Worm (Caenorhabditis elegans) whole organism, L4 larva: Measurements from ENCODE around the gene Y67D2.5.

Experiments used
- D1046.2 ChIP-seq: fragments of 200-800 bp; sonication (Bioruptor generic); IDR thresholded peaks from 2 replicates; pipeline ENCODE4 v1.3.6; 2022; ENCODE audit warnings: missing genetic modification characterization, missing compliant biosample characterization
- F26F4.8 ChIP-seq: fragments of 200-800 bp; sonication (Bioruptor generic); conservative IDR thresholded peaks from 2 replicates; pipeline ENCODE4 v1.3.6; 2022; ENCODE audit warnings: missing genetic modification characterization, missing compliant biosample characterization
- F37D6.2 ChIP-seq: sonication (generic microtip); optimal IDR thresholded peaks from 2 replicates; lab custom pipeline; 2016; ENCODE audit warnings: mild to moderate bottlenecking, missing genetic modification characterization, missing compliant biosample characterization
- R02D3.7 ChIP-seq: fragments of 150-350 bp; sonication (generic microtip); optimal IDR thresholded peaks from 3 replicates; lab custom pipeline; 2014; ENCODE audit warnings: missing biosample characterization, missing genetic modification characterization
- T20F7.1 ChIP-seq: fragments of 200-800 bp; sonication (Bioruptor generic); optimal IDR thresholded peaks from 2 replicates; lab custom pipeline; 2018; ENCODE audit warnings: mild to moderate bottlenecking, missing genetic modification characterization, missing compliant biosample characterization
- Y105C5A.15 ChIP-seq: fragments of 200-800 bp; sonication (Bioruptor generic); IDR thresholded peaks from 2 replicates; pipeline ENCODE4 v1.3.6; 2022; ENCODE audit warnings: missing genetic modification characterization, missing compliant biosample characterization
- ZK546.5 ChIP-seq, 2 experiments: sonication (generic microtip); optimal IDR thresholded peaks; 2 replicates each; lab custom pipeline; 2017; ENCODE audit warnings: missing biosample characterization in 2 of 2, missing genetic modification characterization in 2 of 2
- aha-1 ChIP-seq: fragments of 150-350 bp; peaks from one replicate; lab custom pipeline; 2014; ENCODE audit warnings: missing biosample characterization, missing genetic modification characterization
- aly-2 ChIP-seq: sonication (generic microtip); optimal IDR thresholded peaks from 2 replicates; lab custom pipeline; 2018; ENCODE audit warnings: missing biosample characterization, missing genetic modification characterization
- arid-1 ChIP-seq: fragments of 200-800 bp; sonication (Bioruptor generic); conservative IDR thresholded peaks from 2 replicates; pipeline ENCODE4 v1.3.6; 2022; ENCODE audit warnings: missing genetic modification reagents, missing genetic modification characterization, missing compliant biosample characterization
- attf-4 ChIP-seq: sonication (generic microtip); optimal IDR thresholded peaks from 3 replicates; lab custom pipeline; 2017; ENCODE audit warnings: missing biosample characterization, missing genetic modification characterization
- ceh-20 ChIP-seq: fragments of 200-800 bp; sonication (Bioruptor generic); IDR thresholded peaks from 2 replicates; pipeline ENCODE4 v1.3.6; 2022; ENCODE audit warnings: missing genetic modification reagents, missing genetic modification characterization, missing compliant biosample characterization
- ctbp-1 ChIP-seq: fragments of 200-800 bp; sonication (Bioruptor generic); IDR thresholded peaks from 2 replicates; pipeline ENCODE4 v1.3.6; 2022; ENCODE audit warnings: missing genetic modification reagents, missing genetic modification characterization, missing compliant biosample characterization
- daf-12 ChIP-seq: fragments of 150-350 bp; optimal IDR thresholded peaks from 2 replicates; lab custom pipeline; 2014; ENCODE audit warnings: missing biosample characterization, missing genetic modification reagents, missing genetic modification characterization
- daf-19 ChIP-seq: fragments of 200-800 bp; sonication (Bioruptor generic); conservative IDR thresholded peaks from 2 replicates; pipeline ENCODE4 v1.3.6; 2022; ENCODE audit warnings: missing genetic modification characterization, missing compliant biosample characterization
- duxl-1 ChIP-seq: sonication (generic microtip); optimal IDR thresholded peaks from 2 replicates; lab custom pipeline; 2016; ENCODE audit warnings: mild to moderate bottlenecking, missing genetic modification characterization, moderate library complexity, missing compliant biosample characterization; ENCODE audit not compliant: poor library complexity
- dve-1 ChIP-seq: sonication (generic microtip); optimal IDR thresholded peaks from 2 replicates; lab custom pipeline; 2017; ENCODE audit warnings: antibody characterized with exemption, mild to moderate bottlenecking, missing genetic modification characterization, missing compliant biosample characterization; ENCODE audit not compliant: insufficient read depth
- egl-27 ChIP-seq: sonication (generic microtip); optimal IDR thresholded peaks from 3 replicates; lab custom pipeline; 2017; ENCODE audit warnings: missing biosample characterization, missing genetic modification reagents, missing genetic modification characterization
- fkh-10 ChIP-seq: fragments of 150-350 bp; optimal IDR thresholded peaks from 2 replicates; lab custom pipeline; 2014; ENCODE audit warnings: missing biosample characterization, missing genetic modification reagents, missing genetic modification characterization
- fos-1 ChIP-seq: fragments of 150-350 bp; optimal IDR thresholded peaks from 2 replicates; lab custom pipeline; 2014; ENCODE audit warnings: missing biosample characterization, missing genetic modification characterization
- gei-8 ChIP-seq: fragments of 200-800 bp; sonication (Bioruptor generic); optimal IDR thresholded peaks from 2 replicates; lab custom pipeline; 2018; ENCODE audit warnings: mild to moderate bottlenecking, missing genetic modification characterization, missing compliant biosample characterization
- hlh-11 ChIP-seq: fragments of 200-800 bp; sonication (Bioruptor generic); optimal IDR thresholded peaks from 2 replicates; lab custom pipeline; 2018; ENCODE audit warnings: mild to moderate bottlenecking, missing genetic modification characterization, missing compliant biosample characterization
- hlh-30 ChIP-seq: sonication (generic microtip); optimal IDR thresholded peaks from 2 replicates; lab custom pipeline; 2017; ENCODE audit warnings: antibody characterized with exemption, mild to moderate bottlenecking, missing genetic modification characterization, missing compliant biosample characterization; ENCODE audit not compliant: insufficient read depth
- hmg-1.1 ChIP-seq: fragments of 200-800 bp; sonication (Bioruptor generic); IDR thresholded peaks from 2 replicates; pipeline ENCODE4 v1.3.6; 2022; ENCODE audit warnings: missing genetic modification reagents, missing genetic modification characterization, missing compliant biosample characterization
- jun-1 ChIP-seq: fragments of 150-350 bp; optimal IDR thresholded peaks from 2 replicates; lab custom pipeline; 2014; ENCODE audit warnings: missing biosample characterization, missing genetic modification reagents, missing genetic modification characterization
- lin-1 ChIP-seq: fragments of 200-800 bp; sonication (Bioruptor generic); IDR thresholded peaks from 2 replicates; pipeline ENCODE4 v1.3.6; 2022; ENCODE audit warnings: missing genetic modification reagents, missing genetic modification characterization, missing compliant biosample characterization
- lin-13 ChIP-seq: fragments of 150-350 bp; optimal IDR thresholded peaks from 2 replicates; lab custom pipeline; 2014; ENCODE audit warnings: missing biosample characterization, missing genetic modification reagents, missing genetic modification characterization
- lin-39 ChIP-seq: fragments of 150-350 bp; optimal IDR thresholded peaks from 2 replicates; lab custom pipeline; 2014; ENCODE audit warnings: missing biosample characterization, missing genetic modification reagents, missing genetic modification characterization
- lir-3 ChIP-seq: sonication (generic microtip); optimal IDR thresholded peaks from 2 replicates; lab custom pipeline; 2016; ENCODE audit warnings: mild to moderate bottlenecking, missing genetic modification characterization, missing compliant biosample characterization
- mep-1 ChIP-seq: fragments of 150-350 bp; sonication (generic microtip); optimal IDR thresholded peaks from 3 replicates; lab custom pipeline; 2014; ENCODE audit warnings: missing biosample characterization, missing genetic modification characterization
- mxl-3 ChIP-seq: fragments of 200-800 bp; sonication (Bioruptor generic); optimal IDR thresholded peaks from 2 replicates; lab custom pipeline; 2018; ENCODE audit warnings: mild to moderate bottlenecking, missing genetic modification characterization, missing compliant biosample characterization
- nhr-11 ChIP-seq: fragments of 150-350 bp; optimal IDR thresholded peaks from 2 replicates; lab custom pipeline; 2014; ENCODE audit warnings: missing biosample characterization, missing genetic modification characterization
- nhr-28 ChIP-seq: fragments of 150-350 bp; optimal IDR thresholded peaks from 2 replicates; lab custom pipeline; 2014; ENCODE audit warnings: missing biosample characterization, missing genetic modification characterization
- nhr-6 ChIP-seq: fragments of 150-350 bp; optimal IDR thresholded peaks from 2 replicates; lab custom pipeline; 2014; ENCODE audit warnings: missing biosample characterization, missing genetic modification characterization
- nhr-76 ChIP-seq: fragments of 150-350 bp; optimal IDR thresholded peaks from 2 replicates; lab custom pipeline; 2014; ENCODE audit warnings: missing biosample characterization, missing genetic modification characterization
- php-3 ChIP-seq: fragments of 200-800 bp; sonication (Bioruptor generic); IDR thresholded peaks from 2 replicates; pipeline ENCODE4 v1.3.6; 2022; ENCODE audit warnings: missing genetic modification reagents, missing genetic modification characterization, missing compliant biosample characterization
- set-16 ChIP-seq: fragments of 200-800 bp; sonication (Bioruptor generic); IDR thresholded peaks from 2 replicates; pipeline ENCODE4 v1.3.6; 2022; ENCODE audit warnings: missing genetic modification reagents, missing genetic modification characterization, missing compliant biosample characterization
- snpc-4 ChIP-seq: fragments of 150-350 bp; optimal IDR thresholded peaks from 2 replicates; lab custom pipeline; 2014; ENCODE audit warnings: missing biosample characterization, missing genetic modification characterization
- spr-1 ChIP-seq: sonication (generic microtip); optimal IDR thresholded peaks from 2 replicates; lab custom pipeline; 2016; ENCODE audit warnings: mild to moderate bottlenecking, missing genetic modification characterization, missing compliant biosample characterization
- unc-130 ChIP-seq: sonication (generic microtip); optimal IDR thresholded peaks from 2 replicates; lab custom pipeline; 2016; ENCODE audit warnings: missing genetic modification reagents, missing genetic modification characterization, missing compliant biosample characterization
- vab-7 ChIP-seq: fragments of 200-800 bp; sonication (Bioruptor generic); IDR thresholded peaks from 2 replicates; pipeline ENCODE4 v1.3.6; 2022; ENCODE audit warnings: missing genetic modification reagents, missing genetic modification characterization, missing compliant biosample characterization
- zag-1 ChIP-seq: fragments of 150-350 bp; optimal IDR thresholded peaks from 2 replicates; lab custom pipeline; 2014; ENCODE audit warnings: missing biosample characterization, missing genetic modification characterization
- zfp-3 ChIP-seq: fragments of 200-800 bp; sonication (Bioruptor generic); conservative IDR thresholded peaks from 2 replicates; pipeline ENCODE4 v1.3.6; 2022; ENCODE audit warnings: missing genetic modification reagents, missing genetic modification characterization, missing compliant biosample characterization

The Y67D2.5 gene

ce11 chrIII:1558441-1559159 is 18.6 kb upstream of the Y67D2.5 start, which contains the start of the genes eelo-1 and Y67D2.2 (continued):
- no peak for TF ChIP-seq nhr-76 (tag; lab: Kevin White, UChicago)
- TF ChIP-seq egl-27 = no peak
- TF ChIP-seq fos-1 (tag; lab: Kevin White, UChicago) = no peak
- no peak for TF ChIP-seq arid-1 (GFP tag; lab: Robert Waterston, UW)
- no peak for TF ChIP-seq D1046.2
- TF ChIP-seq nhr-11 (tag; lab: Kevin White, UChicago) = no peak
- no peak for TF ChIP-seq spr-1
- no peak for TF ChIP-seq jun-1 (tag; lab: Kevin White, UChicago)
- no peak for TF ChIP-seq ZK546.5 (tag; optimal IDR thresholded peaks at IDR 0.05; lab: Kevin White, UChicago)
- no peak for TF ChIP-seq nhr-28 (tag; lab: Kevin White, UChicago)
- TF ChIP-seq vab-7 (GFP tag; lab: Robert Waterston, UW) = no peak
- TF ChIP-seq gei-8 (GFP tag; lab: Kevin White, UChicago) = no peak
- TF ChIP-seq mep-1 (tag; lab: Kevin White, UChicago) = peak; percentile 53
- no peak for TF ChIP-seq lir-3
- no peak for TF ChIP-seq duxl-1
- TF ChIP-seq ctbp-1 = no peak
- no peak for TF ChIP-seq attf-4 (tag; lab: Kevin White, UChicago)
- no peak for TF ChIP-seq daf-12
- peak; percentile 23 for TF ChIP-seq hlh-30 (tag; lab: Kevin White, UChicago)
- no peak for TF ChIP-seq F37D6.2 (tag; lab: Kevin White, UChicago)
- TF ChIP-seq Y105C5A.15 = no peak
- TF ChIP-seq zfp-3 = no peak
- TF ChIP-seq fkh-10 (GFP tag; lab: Kevin White, UChicago) = no peak
- TF ChIP-seq dve-1 (tag; lab: Kevin White, UChicago) = no peak
- no peak for TF ChIP-seq daf-19 (GFP tag; lab: Robert Waterston, UW)
- TF ChIP-seq unc-130 (GFP tag; lab: Kevin White, UChicago) = no peak
- TF ChIP-seq T20F7.1 (GFP tag; lab: Kevin White, UChicago) = no peak
- TF ChIP-seq R02D3.7 (tag; lab: Kevin White, UChicago) = no peak
- peak; percentile 13 for TF ChIP-seq lin-13 (GFP tag; lab: Kevin White, UChicago)
- TF ChIP-seq ceh-20 (GFP tag; lab: Robert Waterston, UW) = no peak
- TF ChIP-seq hmg-1.1 (GFP tag; lab: Robert Waterston, UW) = 0 out of 2 replicates have a peak, but pooled peaks have one; percentile 18
- TF ChIP-seq set-16 = no peak
- no peak for TF ChIP-seq nhr-6
- no peak for TF ChIP-seq lin-39 (tag; lab: Kevin White, UChicago)
- no peak for TF ChIP-seq F26F4.8 (GFP tag; lab: Robert Waterston, UW)
- TF ChIP-seq zag-1 (tag; lab: Kevin White, UChicago) = no peak
- TF ChIP-seq snpc-4 (tag; lab: Kevin White, UChicago) = no peak
- peak; percentile 1 for TF ChIP-seq aha-1
- TF ChIP-seq php-3 = no peak
- TF ChIP-seq lin-1 (GFP tag; lab: Robert Waterston, UW) = no peak
- no peak for TF ChIP-seq hlh-11 (tag; lab: Kevin White, UChicago)
- TF ChIP-seq mxl-3 (GFP tag; lab: Kevin White, UChicago) = no peak

ce11 chrIII:1554347-1554746 is 14.3 kb upstream of the Y67D2.5 start, which contains the start of gene ddx-35:
ddx-35 (minus strand) TSS chrIII:1554447.
- peak; percentile 37; the same call in 1 of the 2 replicates for TF ChIP-seq set-16
- TF ChIP-seq aly-2 (tag; lab: Kevin White, UChicago) = no peak
